Worm (Caenorhabditis elegans): ENCODE data around the gene C48D5.3.
A peak's percentile ranks its signal among the peaks of the same experiment; 100 is the strongest.

Gene C48D5.3

ce11 chrIII:3594681-3595080 lies 13.1 kb upstream of the C48D5.3 start:
- TF ChIP-seq elt-4 (tag; optimal IDR thresholded peaks at IDR 0.05) (no peak), nfya-1 (tag; optimal IDR thresholded peaks at IDR 0.05) (peak; percentile 84)

ce11 chrIII:3590365-3590764 lies 8.8 kb upstream of the C48D5.3 start, which contains the start of gene ptp-1:
ptp-1 (plus strand) TSS chrIII:3590722.
- peak; percentile 30 for TF ChIP-seq unc-42 (tag; optimal IDR thresholded peaks at IDR 0.05)
- TF ChIP-seq odd-2 (tag; optimal IDR thresholded peaks at IDR 0.05) = no peak

- TF ChIP-seq syd-9 (tag; optimal IDR thresholded peaks at IDR 0.05) (no peak), unc-42 (tag; optimal IDR thresholded peaks at IDR 0.05) (peak; percentile 73)
Measured at ce11 chrIII:3588183-3588582, 6.6 kb upstream of the C48D5.3 start.

- peak; percentile 74 for TF ChIP-seq hlh-8 (tag; optimal IDR thresholded peaks at IDR 0.05)
- TF ChIP-seq madf-2 (tag; optimal IDR thresholded peaks at IDR 0.05) = no peak
- TF ChIP-seq nfya-1 (tag; optimal IDR thresholded peaks at IDR 0.05) = peak; percentile 6
- TF ChIP-seq K09A11.1 (tag; optimal IDR thresholded peaks at IDR 0.05; ENCODE audit: insufficient read depth) = no peak
- peak; percentile 8 for TF ChIP-seq pha-2 (tag; optimal IDR thresholded peaks at IDR 0.05)
- peak; percentile 3 for TF ChIP-seq ceh-18 (tag; optimal IDR thresholded peaks at IDR 0.05)
- peak; percentile 64 for TF ChIP-seq ceh-34 (tag; optimal IDR thresholded peaks at IDR 0.05)
- no peak for TF ChIP-seq pqm-1 (tag; optimal IDR thresholded peaks at IDR 0.05)
- TF ChIP-seq ceh-31 (tag; optimal IDR thresholded peaks at IDR 0.05) = peak; percentile 1
Measured at ce11 chrIII:3583341-3583740, 1.8 kb upstream of the C48D5.3 start.

ce11 chrIII:3573281-3573680 lies 8.3 kb downstream of the C48D5.3 start, which contains the start of gene nhr-6:
nhr-6 (plus strand) TSS chrIII:3573581.
- TF ChIP-seq ceh-6 (GFP tag; optimal IDR thresholded peaks at IDR 0.05) (no peak), pqm-1 (tag; optimal IDR thresholded peaks at IDR 0.05) (no peak), sdc-2 (tag; optimal IDR thresholded peaks at IDR 0.05) (no peak), hlh-8 (tag; optimal IDR thresholded peaks at IDR 0.05) (no peak), ceh-2 (tag; optimal IDR thresholded peaks at IDR 0.05) (no peak), unc-3 (GFP tag; conservative IDR thresholded peaks at IDR 0.05) (no peak), unc-3 (tag; optimal IDR thresholded peaks at IDR 0.05) (no peak), fkh-10 (GFP tag; optimal IDR thresholded peaks at IDR 0.05) (no peak), ets-4 (tag; optimal IDR thresholded peaks at IDR 0.05) (no peak), K09A11.1 (tag; optimal IDR thresholded peaks at IDR 0.05; ENCODE audit: insufficient read depth) (no peak), tbx-7 (tag; optimal IDR thresholded peaks at IDR 0.05) (no peak)

ce11 chrIII:3571371-3571902 lies 10.1 kb downstream of the C48D5.3 start:
- TF ChIP-seq pha-4 (tag; optimal IDR thresholded peaks at IDR 0.05) (no peak), elt-2 (tag; optimal IDR thresholded peaks at IDR 0.05) (peak; percentile 70), ceh-45 (GFP tag; IDR thresholded peaks at IDR 0.05) (no peak)

ce11 chrIII:3569763-3570162 lies 11.8 kb downstream of the C48D5.3 start:
- no peak for TF ChIP-seq ama-1 (optimal IDR thresholded peaks at IDR 0.05)

- TF ChIP-seq nhr-232 (tag; optimal IDR thresholded peaks at IDR 0.05) = no peak
- no peak for TF ChIP-seq pqm-1 (tag; optimal IDR thresholded peaks at IDR 0.05)
- TF ChIP-seq ahr-1 (tag; optimal IDR thresholded peaks at IDR 0.05) = no peak
- TF ChIP-seq hlh-8 (tag; optimal IDR thresholded peaks at IDR 0.05) = no peak
- TF ChIP-seq ztf-16 (tag; optimal IDR thresholded peaks at IDR 0.05) = no peak
- TF ChIP-seq F13H6.1 (tag; optimal IDR thresholded peaks at IDR 0.05) = no peak
- TF ChIP-seq nhr-11 (tag; optimal IDR thresholded peaks at IDR 0.05) = no peak
- no peak for TF ChIP-seq eyg-1 (tag; optimal IDR thresholded peaks at IDR 0.05)
- TF ChIP-seq odd-2 (tag; optimal IDR thresholded peaks at IDR 0.05) = no peak
- TF ChIP-seq npax-4 (tag; optimal IDR thresholded peaks at IDR 0.05) = no peak
- no peak for TF ChIP-seq madf-2 (tag; optimal IDR thresholded peaks at IDR 0.05)
- TF ChIP-seq ceh-34 (tag; optimal IDR thresholded peaks at IDR 0.05) = no peak
- TF ChIP-seq lim-6 (tag; optimal IDR thresholded peaks at IDR 0.05) = no peak
- TF ChIP-seq dmd-4 (tag; optimal IDR thresholded peaks at IDR 0.05; ENCODE audit: borderline replicate concordance) = no peak
Measured at ce11 chrIII:3566785-3567184, 14.8 kb downstream of the C48D5.3 start.

Measured in whole organism, late embryonic.